Fruit fly (Drosophila melanogaster): ENCODE data around the gene CG5521.

The CG5521 gene

dm6 chr3R:26935400-26935799 is 31.3 kb upstream of the CG5521 start:
- TF ChIP-seq CG1620 (GFP tag; optimal IDR thresholded peaks at IDR 0.05) (no peak), bab1 (GFP tag; optimal IDR thresholded peaks at IDR 0.05) (no peak), cnc (optimal IDR thresholded peaks at IDR 0.05) (no peak), tj (GFP tag; optimal IDR thresholded peaks at IDR 0.05) (no peak), kay (GFP tag; ENCODE audit: borderline replicate concordance) (no peak), toe (GFP tag; optimal IDR thresholded peaks at IDR 0.05) (no peak), CG7101 (tag; optimal IDR thresholded peaks at IDR 0.05) (no peak)

dm6 chr3R:26936501-26936900 is 30.2 kb upstream of the CG5521 start:
- TF ChIP-seq CG5204 (GFP tag; optimal IDR thresholded peaks at IDR 0.05), result no peak
- TF ChIP-seq tj (GFP tag; optimal IDR thresholded peaks at IDR 0.05), result no peak
- no peak for TF ChIP-seq CG11617 (GFP tag; optimal IDR thresholded peaks at IDR 0.05)
- TF ChIP-seq pad (GFP tag; optimal IDR thresholded peaks at IDR 0.05), result no peak
- no peak for TF ChIP-seq CG7101 (tag; optimal IDR thresholded peaks at IDR 0.05)
- no peak for TF ChIP-seq CG7045 (GFP tag; optimal IDR thresholded peaks at IDR 0.05)
- TF ChIP-seq toe (GFP tag; optimal IDR thresholded peaks at IDR 0.05), result no peak
- TF ChIP-seq cic (GFP tag; optimal IDR thresholded peaks at IDR 0.05), result no peak

dm6 chr3R:26937423-26937822 is 29.3 kb upstream of the CG5521 start:
- peak; percentile 40 for TF ChIP-seq CG5204 (GFP tag; optimal IDR thresholded peaks at IDR 0.05)
- TF ChIP-seq Hr96 (GFP tag; optimal IDR thresholded peaks at IDR 0.05), result no peak

- peak; percentile 16 for TF ChIP-seq cic (GFP tag; optimal IDR thresholded peaks at IDR 0.05)
- no peak for TF ChIP-seq CG11617 (GFP tag; optimal IDR thresholded peaks at IDR 0.05)
- no peak for TF ChIP-seq Crg-1 (GFP tag; optimal IDR thresholded peaks at IDR 0.05)
- TF ChIP-seq CG14711 (tag; optimal IDR thresholded peaks at IDR 0.05), result peak; percentile 98
- TF ChIP-seq pad (GFP tag; optimal IDR thresholded peaks at IDR 0.05), result no peak
- TF ChIP-seq kay (GFP tag; ENCODE audit: borderline replicate concordance), result peak; percentile 84
- TF ChIP-seq bab1 (GFP tag; optimal IDR thresholded peaks at IDR 0.05), result peak; percentile 64
- TF ChIP-seq CG7101 (tag; optimal IDR thresholded peaks at IDR 0.05), result peak; percentile 18
- no peak for TF ChIP-seq CG33017 (tag; optimal IDR thresholded peaks at IDR 0.05)
Observed at dm6 chr3R:26945233-26945632, 21.5 kb upstream of the CG5521 start, which contains the start of gene CG14252. Gene CG14252 (plus strand): TSS chr3R:26945534.

dm6 chr3R:26947296-26947880 is 19.3 kb upstream of the CG5521 start, which contains the start of gene Spag1:
Gene Spag1 (plus strand): TSS chr3R:26947830.
- TF ChIP-seq bab1 (GFP tag; optimal IDR thresholded peaks at IDR 0.05) (peak; percentile 62), CG12768 (GFP tag; optimal IDR thresholded peaks at IDR 0.05) (peak; percentile 98), tj (GFP tag; optimal IDR thresholded peaks at IDR 0.05) (peak; percentile 48), Clk (GFP tag; optimal IDR thresholded peaks at IDR 0.05) (no peak), kay (GFP tag; ENCODE audit: borderline replicate concordance) (peak; percentile 100), Hr96 (GFP tag; optimal IDR thresholded peaks at IDR 0.05) (peak; percentile 85), toe (GFP tag; optimal IDR thresholded peaks at IDR 0.05) (peak; percentile 89), CG1620 (GFP tag; optimal IDR thresholded peaks at IDR 0.05) (no peak), cnc (optimal IDR thresholded peaks at IDR 0.05) (no peak), pad (GFP tag; optimal IDR thresholded peaks at IDR 0.05) (no peak), CG5204 (GFP tag; optimal IDR thresholded peaks at IDR 0.05) (peak; percentile 75), Mnt (GFP tag; optimal IDR thresholded peaks at IDR 0.05) (peak; percentile 32), CG7101 (tag; optimal IDR thresholded peaks at IDR 0.05) (peak; percentile 29), cic (GFP tag; optimal IDR thresholded peaks at IDR 0.05) (peak; percentile 32), CG11617 (GFP tag; optimal IDR thresholded peaks at IDR 0.05) (peak; percentile 59), ovo (GFP tag; optimal IDR thresholded peaks at IDR 0.05) (no peak), Crg-1 (GFP tag; optimal IDR thresholded peaks at IDR 0.05) (no peak), CG7045 (GFP tag; optimal IDR thresholded peaks at IDR 0.05) (peak; percentile 26), CG14711 (tag; optimal IDR thresholded peaks at IDR 0.05) (peak; percentile 1), CG33017 (tag; optimal IDR thresholded peaks at IDR 0.05) (peak; percentile 55)

dm6 chr3R:26952200-26952856 is 14.4 kb upstream of the CG5521 start:
- TF ChIP-seq toe (GFP tag; optimal IDR thresholded peaks at IDR 0.05) (no peak), Clk (GFP tag; optimal IDR thresholded peaks at IDR 0.05) (no peak), tj (GFP tag; optimal IDR thresholded peaks at IDR 0.05) (no peak), CG7101 (tag; optimal IDR thresholded peaks at IDR 0.05) (no peak), Crg-1 (GFP tag; optimal IDR thresholded peaks at IDR 0.05) (no peak), CG1620 (GFP tag; optimal IDR thresholded peaks at IDR 0.05) (no peak), CG33017 (tag; optimal IDR thresholded peaks at IDR 0.05) (no peak), bab1 (GFP tag; optimal IDR thresholded peaks at IDR 0.05) (no peak), cic (GFP tag; optimal IDR thresholded peaks at IDR 0.05) (no peak), Hr96 (GFP tag; optimal IDR thresholded peaks at IDR 0.05) (no peak), cnc (optimal IDR thresholded peaks at IDR 0.05) (no peak), pad (GFP tag; optimal IDR thresholded peaks at IDR 0.05) (no peak), CG5204 (GFP tag; optimal IDR thresholded peaks at IDR 0.05) (no peak), Mnt (GFP tag; optimal IDR thresholded peaks at IDR 0.05) (no peak)

Data from whole organism, adult.